Worm (Caenorhabditis elegans) whole organism, young adult: ENCODE measurements around the gene mdt-21.
A peak's percentile ranks its signal among the peaks of the same experiment; 100 is the strongest.
"Not testable (repeated sequence)": the region's sequence is repeated elsewhere in the genome, so short reads cannot be mapped to it uniquely, and the experiment has no call there.

Experiments used
- T26A5.8 ChIP-seq: sonication (generic microtip); optimal IDR thresholded peaks from 2 replicates; lab custom pipeline; 2016; ENCODE audit warnings: missing genetic modification characterization, missing compliant biosample characterization
- attf-3 ChIP-seq: fragments of 200-800 bp; sonication (Bioruptor generic); conservative IDR thresholded peaks from 2 replicates; pipeline ENCODE4 v1.3.6; 2022; ENCODE audit warnings: missing genetic modification reagents, missing genetic modification characterization, missing compliant biosample characterization
- bed-1 ChIP-seq: fragments of 200-800 bp; sonication (Bioruptor generic); IDR thresholded peaks from 2 replicates; pipeline ENCODE4 v1.3.6; 2022; ENCODE audit warnings: missing genetic modification reagents, missing genetic modification characterization, missing compliant biosample characterization
- cebp-1 ChIP-seq, 2 experiments: fragments of 200-800 bp in 1 of 2; sonication (Bioruptor generic) in 1 of 2; sonication (generic microtip) in 1 of 2; IDR thresholded peaks in 1 of 2; optimal IDR thresholded peaks in 1 of 2; 2 replicates each; pipeline versions ENCODE4 v1.3.6 to Lab custom; 2017 to 2022; ENCODE audit warnings: missing compliant biosample characterization in 2 of 2, missing genetic modification characterization in 2 of 2, mild to moderate bottlenecking in 1 of 2, missing genetic modification reagents in 1 of 2, moderate library complexity in 1 of 2
- ceh-79 ChIP-seq: sonication (generic microtip); optimal IDR thresholded peaks from 2 replicates; lab custom pipeline; 2017; ENCODE audit warnings: mild to moderate bottlenecking, missing genetic modification characterization, missing compliant biosample characterization
- ceh-91 ChIP-seq: fragments of 200-800 bp; sonication (Bioruptor generic); IDR thresholded peaks from 2 replicates; pipeline ENCODE4 v1.3.6; 2022; ENCODE audit warnings: missing genetic modification reagents, missing genetic modification characterization, missing compliant biosample characterization
- egl-18 ChIP-seq: fragments of 200-800 bp; sonication (Bioruptor generic); IDR thresholded peaks from 2 replicates; pipeline ENCODE4 v1.3.6; 2022; ENCODE audit warnings: missing genetic modification reagents, missing genetic modification characterization, missing compliant biosample characterization
- egrh-3 ChIP-seq: fragments of 200-800 bp; sonication (Bioruptor generic); IDR thresholded peaks from 2 replicates; pipeline ENCODE4 v1.3.6; 2022; ENCODE audit warnings: missing genetic modification reagents, missing genetic modification characterization, missing compliant biosample characterization
- ets-4 ChIP-seq: fragments of 200-800 bp; sonication (Bioruptor generic); optimal IDR thresholded peaks from 2 replicates; lab custom pipeline; 2018; ENCODE audit warnings: mild to moderate bottlenecking, missing genetic modification characterization, missing compliant biosample characterization
- fkh-3 ChIP-seq: sonication (generic microtip); optimal IDR thresholded peaks from 2 replicates; lab custom pipeline; 2016; ENCODE audit warnings: mild to moderate bottlenecking, missing genetic modification characterization, missing compliant biosample characterization
- gei-17 ChIP-seq: fragments of 200-800 bp; sonication (Bioruptor generic); optimal IDR thresholded peaks from 2 replicates; lab custom pipeline; 2018; ENCODE audit warnings: mild to moderate bottlenecking, missing genetic modification characterization, missing compliant biosample characterization
- hlh-12 ChIP-seq: sonication (generic microtip); optimal IDR thresholded peaks from 2 replicates; lab custom pipeline; 2016; ENCODE audit warnings: missing genetic modification characterization, missing compliant biosample characterization
- hlh-26 ChIP-seq: fragments of 200-800 bp; sonication (Bioruptor generic); conservative IDR thresholded peaks from 2 replicates; pipeline ENCODE4 v1.3.6; 2022; ENCODE audit warnings: missing genetic modification reagents, missing genetic modification characterization, missing compliant biosample characterization
- hmg-1.2 ChIP-seq: fragments of 200-800 bp; sonication (Bioruptor generic); IDR thresholded peaks from 2 replicates; pipeline ENCODE4 v1.3.6; 2022; ENCODE audit warnings: missing genetic modification reagents, missing genetic modification characterization, missing compliant biosample characterization
- let-607 ChIP-seq, 2 experiments: fragments of 200-800 bp in 1 of 2; sonication (Bioruptor generic) in 1 of 2; sonication (generic microtip) in 1 of 2; optimal IDR thresholded peaks; 2 replicates each; lab custom pipeline; 2016 to 2018; ENCODE audit warnings: mild to moderate bottlenecking in 2 of 2, missing compliant biosample characterization in 2 of 2, missing genetic modification characterization in 2 of 2, moderate library complexity in 2 of 2, missing genotype in 1 of 2
- lin-35 ChIP-seq, 3 experiments: fragments of 150-350 bp in 2 of 3; sonication (generic microtip) in 1 of 3; optimal IDR thresholded peaks; 2 replicates each; lab custom pipeline; 2014 to 2018; ENCODE audit warnings: missing biosample characterization in 3 of 3, missing genetic modification characterization in 3 of 3, missing genetic modification reagents in 3 of 3
- lir-1 ChIP-seq: fragments of 200-800 bp; sonication (Bioruptor generic); conservative IDR thresholded peaks from 2 replicates; pipeline ENCODE4 v1.3.6; 2022; ENCODE audit warnings: missing genetic modification reagents, missing genetic modification characterization, missing compliant biosample characterization
- lsl-1 ChIP-seq: fragments of 200-800 bp; sonication (Bioruptor generic); optimal IDR thresholded peaks from 2 replicates; lab custom pipeline; 2018; ENCODE audit warnings: mild to moderate bottlenecking, missing genetic modification characterization, moderate library complexity, missing compliant biosample characterization
- mcd-1 ChIP-seq: fragments of 200-800 bp; sonication (Bioruptor generic); IDR thresholded peaks from 2 replicates; pipeline ENCODE4 v1.3.6; 2022; ENCODE audit warnings: missing genetic modification reagents, missing genetic modification characterization, missing compliant biosample characterization
- mes-4 ChIP-seq: sonication (generic microtip); optimal IDR thresholded peaks from 2 replicates; lab custom pipeline; 2016; ENCODE audit warnings: missing genotype, missing genetic modification characterization, missing compliant biosample characterization
- nhr-120 ChIP-seq: fragments of 200-800 bp; sonication (Bioruptor generic); IDR thresholded peaks from 2 replicates; pipeline ENCODE4 v1.3.6; 2022; ENCODE audit warnings: missing genetic modification characterization, missing compliant biosample characterization
- nhr-90 ChIP-seq: sonication (generic microtip); optimal IDR thresholded peaks from 2 replicates; lab custom pipeline; 2016; ENCODE audit warnings: missing genotype, mild to moderate bottlenecking, missing genetic modification characterization, missing compliant biosample characterization
- sdz-38 ChIP-seq: sonication (generic microtip); optimal IDR thresholded peaks from 2 replicates; lab custom pipeline; 2016; ENCODE audit warnings: missing genotype, missing genetic modification characterization, missing compliant biosample characterization
- sea-2 ChIP-seq: fragments of 200-800 bp; sonication (Bioruptor generic); IDR thresholded peaks from 2 replicates; pipeline ENCODE4 v1.3.6; 2022; ENCODE audit warnings: missing genetic modification characterization, missing compliant biosample characterization
- snpc-1.1 ChIP-seq: sonication (generic microtip); optimal IDR thresholded peaks from 2 replicates; lab custom pipeline; 2017; ENCODE audit warnings: missing genetic modification characterization, mild to moderate bottlenecking, missing compliant biosample characterization, antibody characterized with exemption, moderate library complexity, missing genotype, missing genetic modification reagents; ENCODE audit not compliant: insufficient read depth
- snpc-4 ChIP-seq, 5 experiments: fragments of 150-350 bp in 1 of 5; sonication (generic microtip) in 4 of 5; optimal IDR thresholded peaks; 2 replicates each; lab custom pipeline; 2014 to 2018; ENCODE audit warnings: missing genetic modification characterization in 5 of 5, missing biosample characterization in 3 of 5, antibody characterized with exemption in 2 of 5, mild to moderate bottlenecking in 2 of 5, missing compliant biosample characterization in 2 of 5, missing genotype in 2 of 5, moderate library complexity in 2 of 5, missing genetic modification reagents in 1 of 5
- tbp1 ChIP-seq: fragments of 200-800 bp; sonication (Bioruptor generic); optimal IDR thresholded peaks from 2 replicates; lab custom pipeline; 2018; ENCODE audit warnings: mild to moderate bottlenecking, missing genetic modification characterization, missing compliant biosample characterization
- tlf-1 ChIP-seq: fragments of 200-800 bp; sonication (Bioruptor generic); optimal IDR thresholded peaks from 2 replicates; lab custom pipeline; 2018; ENCODE audit warnings: mild to moderate bottlenecking, missing genetic modification characterization, missing compliant biosample characterization
- zfh-2 ChIP-seq: fragments of 200-800 bp; sonication (Bioruptor generic); conservative IDR thresholded peaks from 2 replicates; pipeline ENCODE4 v1.3.6; 2022; ENCODE audit warnings: missing genetic modification reagents, missing genetic modification characterization, missing compliant biosample characterization
- ztf-26 ChIP-seq: sonication (generic microtip); optimal IDR thresholded peaks from 2 replicates; lab custom pipeline; 2017; ENCODE audit warnings: missing genetic modification characterization, missing compliant biosample characterization

mdt-21 gene

DNA sequence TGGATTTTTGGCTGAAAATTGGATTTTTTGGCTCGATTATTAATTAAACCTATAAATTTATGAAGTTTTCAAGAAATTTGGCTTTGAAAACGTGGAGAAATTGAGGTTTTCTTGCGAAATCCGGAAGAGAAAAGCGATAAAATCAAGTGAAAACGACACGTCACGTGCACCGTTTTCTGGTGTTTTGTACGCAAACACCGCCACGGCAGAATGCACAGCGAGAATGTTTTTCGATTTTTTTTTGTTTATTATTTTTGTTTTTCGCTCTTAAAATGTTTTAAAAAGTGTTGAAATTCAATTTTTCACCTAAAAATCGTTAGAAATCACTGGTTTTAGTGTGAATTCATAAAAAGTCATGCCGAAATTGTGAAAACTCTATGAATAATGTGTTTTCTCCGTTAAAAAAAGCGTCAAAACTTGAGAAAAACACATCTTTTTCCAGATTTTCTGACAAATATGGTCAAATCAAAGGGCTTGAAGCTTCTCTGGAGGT lies 2.9 kb upstream of the mdt-21 start, which contains the start of gene immp-1 (continued):
- peak in 1 of 3 experiments; percentile 27 for TF ChIP-seq lin-35 (GFP tag; optimal IDR thresholded peaks at IDR 0.05; lab: Kevin White, UChicago)
- TF ChIP-seq ztf-26 (tag; lab: Kevin White, UChicago), result no peak
- TF ChIP-seq tbp1 (GFP tag; lab: Kevin White, UChicago), result no peak
- TF ChIP-seq let-607 (tag; optimal IDR thresholded peaks at IDR 0.05; lab: Kevin White, UChicago), result peak; percentile 45 to 78
- no peak for TF ChIP-seq cebp-1 (GFP tag; IDR thresholded peaks at IDR 0.05; lab: Robert Waterston, UW)
- peak; percentile 82 for TF ChIP-seq cebp-1 (tag; optimal IDR thresholded peaks at IDR 0.05; lab: Kevin White, UChicago)
- TF ChIP-seq gei-17, result no peak

DNA sequence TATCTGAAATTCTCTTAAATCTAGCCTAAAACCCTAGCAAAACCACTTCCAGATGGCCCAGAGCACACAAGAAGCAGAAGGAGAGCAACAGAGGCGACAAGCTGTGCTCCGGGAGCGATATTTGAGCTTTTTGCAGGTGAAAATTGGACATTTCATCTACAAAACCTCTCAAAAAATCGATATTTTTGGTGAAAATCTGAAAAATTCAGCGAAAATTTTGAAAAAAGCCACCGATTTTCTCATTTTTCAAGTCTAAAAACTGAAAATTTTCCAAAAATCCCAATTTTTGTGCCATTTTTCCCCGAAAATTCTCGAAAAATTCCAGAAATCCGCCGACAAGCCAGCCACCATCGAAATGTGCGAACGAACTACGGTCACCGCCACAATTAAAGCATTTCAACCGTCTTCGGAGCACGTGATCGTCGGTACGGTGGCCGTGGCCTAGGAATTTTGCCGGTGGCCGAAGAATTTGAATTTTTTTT lies 2.8 kb downstream of the mdt-21 start, which contains the start of gene C24H11.5:
Gene C24H11.5 (plus strand): TSS at position 51 of the 482 bp plus-strand sequence.
- no peak for TF ChIP-seq ceh-91 (GFP tag; lab: Robert Waterston, UW)
- TF ChIP-seq mes-4, result no peak
- TF ChIP-seq nhr-90 (tag; lab: Kevin White, UChicago), result no peak
- TF ChIP-seq hmg-1.2 (GFP tag; lab: Robert Waterston, UW), result no peak
- TF ChIP-seq egrh-3 (GFP tag; lab: Robert Waterston, UW), result no peak
- TF ChIP-seq mcd-1 (GFP tag; lab: Robert Waterston, UW), result no peak
- no peak for TF ChIP-seq egl-18
- TF ChIP-seq ceh-79 (tag; lab: Kevin White, UChicago), result no peak

DNA sequence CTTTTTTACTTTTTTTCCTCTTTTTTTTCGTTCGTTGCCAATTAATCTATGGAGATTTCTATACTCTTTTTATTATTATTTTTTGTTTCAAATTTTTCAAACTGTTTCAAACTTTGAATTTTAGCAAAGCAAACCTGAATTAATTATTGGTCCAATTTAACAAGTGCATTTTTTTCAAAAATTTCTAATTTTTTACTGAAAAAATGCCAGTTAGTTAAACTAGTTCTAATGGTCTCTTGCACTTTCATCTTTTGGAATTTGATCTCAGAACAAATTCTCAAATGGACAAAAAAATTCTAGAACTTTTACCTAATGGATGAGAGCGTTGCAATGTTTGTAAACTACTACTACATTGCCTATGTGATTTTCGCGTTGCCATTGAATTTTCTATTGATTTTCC lies 4.4 kb downstream of the mdt-21 start, which contains the start of gene srd-74:
Gene srd-74 (plus strand): TSS at position 301 of the 400 bp plus-strand sequence.
- TF ChIP-seq lir-1 (GFP tag; lab: Robert Waterston, UW), result no peak
- TF ChIP-seq sea-2, result no peak
- no peak for TF ChIP-seq fkh-3 (tag; lab: Kevin White, UChicago)
- TF ChIP-seq sdz-38, result no peak
- TF ChIP-seq bed-1, result no peak

DNA sequence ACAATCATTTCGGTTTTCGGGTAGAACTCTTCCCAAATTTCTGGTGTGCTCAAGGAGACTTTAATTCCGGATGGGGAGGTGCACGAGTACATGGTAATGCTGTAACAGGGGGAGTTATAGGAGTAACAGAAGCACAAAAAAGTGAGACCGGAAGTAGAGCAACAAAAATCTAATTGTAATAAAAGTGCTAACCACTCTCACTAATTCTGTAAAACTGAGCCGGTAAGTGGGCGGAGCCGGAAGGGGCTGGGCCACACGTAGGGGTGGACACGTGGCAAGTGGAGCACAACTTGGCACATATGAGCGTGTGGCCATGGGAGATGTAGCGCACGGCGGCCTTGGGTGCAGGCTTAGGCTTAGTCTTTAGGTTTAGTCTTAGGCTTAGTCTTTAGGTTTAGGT lies 8.5 kb downstream of the mdt-21 start, which contains the start of gene tbx-38:
Gene tbx-38 (minus strand): TSS at position 101 of the 400 bp plus-strand sequence.
- TF ChIP-seq nhr-120 (GFP tag; lab: Robert Waterston, UW) (no peak), hlh-12 (no peak), tlf-1 (no peak), zfh-2 (GFP tag; lab: Robert Waterston, UW) (0 out of 2 replicates have a peak, but pooled peaks have one; percentile 36)

DNA sequence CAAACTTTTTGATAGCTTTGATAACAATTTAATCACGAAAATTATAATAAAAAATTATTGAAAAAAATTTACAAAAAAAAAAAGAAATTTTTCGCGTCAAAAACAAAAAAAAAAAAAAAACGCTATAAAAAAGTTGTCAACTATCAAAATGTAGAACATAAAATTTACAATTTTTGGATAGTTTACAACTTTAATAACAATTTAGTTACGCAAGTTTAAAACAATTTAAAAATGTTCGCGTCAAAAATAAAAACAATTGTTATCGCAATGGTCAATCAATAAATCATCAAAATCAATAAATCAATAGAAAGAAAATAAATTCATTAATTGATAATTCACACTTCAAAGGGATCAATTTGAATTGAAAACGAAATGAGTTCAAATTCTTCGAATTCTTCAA lies 10.0 kb downstream of the mdt-21 start, which contains the start of gene C24H11.1:
Gene C24H11.1 (plus strand): TSS at position 301 of the 400 bp plus-strand sequence.
- TF ChIP-seq T26A5.8 (tag; lab: Kevin White, UChicago); attf-3 (GFP tag; lab: Robert Waterston, UW); hlh-26 (GFP tag; lab: Robert Waterston, UW): not testable (repeated sequence)
- TF ChIP-seq, all 124 proteins: peak for 0; not testable (repeated sequence) for 124

DNA sequence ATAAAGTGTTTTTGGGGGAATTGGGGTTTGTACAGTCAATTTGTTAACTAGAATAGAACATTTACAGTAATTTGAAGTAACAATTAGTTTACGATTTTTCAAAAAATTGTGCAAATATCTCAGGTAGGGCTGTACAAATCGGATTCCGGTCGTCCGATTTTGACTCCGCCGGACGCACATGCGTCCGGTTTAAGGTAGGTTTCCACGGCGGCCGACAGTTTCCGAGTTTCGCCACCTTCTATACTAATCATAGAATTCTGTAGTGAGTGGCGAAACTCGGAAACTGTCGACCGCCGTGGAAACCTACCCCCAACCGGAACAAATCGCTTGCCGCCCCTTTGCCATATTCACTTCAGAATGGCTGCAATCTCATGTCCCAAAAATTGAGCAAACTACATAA lies 12.1 kb downstream of the mdt-21 start:
- TF ChIP-seq snpc-4 (GFP tag; optimal IDR thresholded peaks at IDR 0.05; lab: Kevin White, UChicago), result peak; percentile 67
- TF ChIP-seq snpc-4 (tag; optimal IDR thresholded peaks at IDR 0.05; lab: Kevin White, UChicago), result peak in 3 of 4 experiments; percentile 63 to 86 (median 80)
- TF ChIP-seq ets-4 (GFP tag; lab: Kevin White, UChicago), result no peak
- peak; percentile 60 for TF ChIP-seq snpc-1.1
- TF ChIP-seq lsl-1, result no peak
